Worm (Caenorhabditis elegans) whole organism, early embryonic: ENCODE data around the gene tbx-2.

ENCODE experiments used
- B0310.2 ChIP-seq: sonication (generic microtip); optimal IDR thresholded peaks from 2 replicates; lab custom pipeline; 2016; ENCODE audit warnings: mild to moderate bottlenecking, missing genetic modification characterization, missing compliant biosample characterization
- hmbx-1 ChIP-seq: sonication (generic microtip); optimal IDR thresholded peaks from 2 replicates; lab custom pipeline; 2016; ENCODE audit warnings: mild to moderate bottlenecking, missing genetic modification characterization, missing compliant biosample characterization
- pes-1 ChIP-seq: fragments of 200-800 bp; sonication (Bioruptor generic); IDR thresholded peaks from 2 replicates; pipeline ENCODE4 v1.3.6; 2022; ENCODE audit warnings: missing genetic modification reagents, missing genetic modification characterization, missing compliant biosample characterization

DNA sequence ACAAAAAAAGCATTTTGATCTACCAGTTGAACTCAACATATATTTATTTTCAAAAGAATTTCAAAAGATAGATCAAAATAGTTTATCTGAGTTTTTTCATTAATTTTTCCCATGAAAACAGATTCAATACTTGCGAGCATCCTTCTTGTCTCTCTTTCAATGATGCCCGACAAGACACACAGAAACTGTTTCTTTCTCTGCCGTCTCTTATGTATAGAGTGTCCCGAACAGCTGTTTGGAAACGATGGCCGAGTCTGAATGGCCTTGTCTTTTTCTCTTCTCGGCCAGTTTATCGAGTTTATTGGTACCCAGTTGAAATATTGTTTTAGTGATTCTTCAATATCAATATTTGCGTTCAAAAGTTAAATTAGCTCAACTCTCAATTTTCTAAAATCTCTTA lies 27.4 kb downstream of the tbx-2 start:
- no peak for TF ChIP-seq B0310.2
- TF ChIP-seq pes-1 (GFP tag; lab: Robert Waterston, UW), result no peak
- TF ChIP-seq hmbx-1 (tag; lab: Kevin White, UChicago), result no peak
